Fruit fly (Drosophila melanogaster): ENCODE measurements around the gene Pde11.

Gene Pde11

dm6 chr2L:18563020-18563546 is 27.1 kb downstream of the Pde11 start:
- peak; percentile 10 for TF ChIP-seq noc (tag; optimal IDR thresholded peaks at IDR 0.05)

dm6 chr2L:18562573-18562972 is 27.6 kb downstream of the Pde11 start:
- no peak for TF ChIP-seq noc (tag; optimal IDR thresholded peaks at IDR 0.05)

dm6 chr2L:18561522-18562119 is 28.5 kb downstream of the Pde11 start:
- TF ChIP-seq noc (tag; optimal IDR thresholded peaks at IDR 0.05) = peak; percentile 10

dm6 chr2L:18561018-18561417 is 29.1 kb downstream of the Pde11 start:
- TF ChIP-seq noc (tag; optimal IDR thresholded peaks at IDR 0.05) = peak; percentile 30

dm6 chr2L:18559084-18559483 is 31.1 kb downstream of the Pde11 start:
- no peak for TF ChIP-seq noc (tag; optimal IDR thresholded peaks at IDR 0.05)

dm6 chr2L:18557965-18558537 is 32.1 kb downstream of the Pde11 start:
- TF ChIP-seq noc (tag; optimal IDR thresholded peaks at IDR 0.05) = peak; percentile 72

- no peak for TF ChIP-seq noc (tag; optimal IDR thresholded peaks at IDR 0.05)
Measured at dm6 chr2L:18556384-18556783, 33.8 kb downstream of the Pde11 start.

- TF ChIP-seq noc (tag; optimal IDR thresholded peaks at IDR 0.05) = no peak
Measured at dm6 chr2L:18554205-18554604, 35.9 kb downstream of the Pde11 start.

- peak; percentile 18 for TF ChIP-seq noc (tag; optimal IDR thresholded peaks at IDR 0.05)
Measured at dm6 chr2L:18549470-18549869, 40.7 kb downstream of the Pde11 start.

dm6 chr2L:18548753-18549152 is 41.4 kb downstream of the Pde11 start:
- TF ChIP-seq noc (tag; optimal IDR thresholded peaks at IDR 0.05) = no peak

- no peak for TF ChIP-seq noc (tag; optimal IDR thresholded peaks at IDR 0.05)
Measured at dm6 chr2L:18546426-18546825, 43.7 kb downstream of the Pde11 start.

- no peak for TF ChIP-seq noc (tag; optimal IDR thresholded peaks at IDR 0.05)
Measured at dm6 chr2L:18526005-18526404, 64.1 kb downstream of the Pde11 start.

- TF ChIP-seq noc (tag; optimal IDR thresholded peaks at IDR 0.05) = no peak
Measured at dm6 chr2L:18524896-18525295, 65.2 kb downstream of the Pde11 start.

- TF ChIP-seq noc (tag; optimal IDR thresholded peaks at IDR 0.05) = no peak
Measured at dm6 chr2L:18523003-18523402, 67.1 kb downstream of the Pde11 start.

dm6 chr2L:18522258-18522657 is 67.9 kb downstream of the Pde11 start:
- no peak for TF ChIP-seq noc (tag; optimal IDR thresholded peaks at IDR 0.05)

dm6 chr2L:18518852-18519251 is 71.3 kb downstream of the Pde11 start:
- no peak for TF ChIP-seq noc (tag; optimal IDR thresholded peaks at IDR 0.05)

- no peak for TF ChIP-seq noc (tag; optimal IDR thresholded peaks at IDR 0.05)
Measured at dm6 chr2L:18517002-18517635, 73.0 kb downstream of the Pde11 start, which contains the start of gene CG10211. CG10211 (plus strand) TSS chr2L:18517487.
